Worm (Caenorhabditis elegans) whole organism, late embryonic: ENCODE data around the gene ceh-18.
A peak's percentile ranks its signal among the peaks of the same experiment; 100 is the strongest.

Experiments used
- C08G9.2 ChIP-seq: sonication (generic microtip); optimal IDR thresholded peaks from 2 replicates; lab custom pipeline; 2016; ENCODE audit warnings: mild to moderate bottlenecking, missing genetic modification characterization, moderate library complexity, missing compliant biosample characterization
- C38D4.7 ChIP-seq: fragments of 200-800 bp; sonication (Bioruptor generic); optimal IDR thresholded peaks from 2 replicates; lab custom pipeline; 2018; ENCODE audit warnings: mild to moderate bottlenecking, missing genetic modification characterization, moderate library complexity, missing compliant biosample characterization
- F13H6.1 ChIP-seq: sonication (generic microtip); optimal IDR thresholded peaks from 2 replicates; lab custom pipeline; 2016; ENCODE audit warnings: missing genetic modification characterization, missing compliant biosample characterization
- K02D7.2 ChIP-seq: sonication (generic microtip); optimal IDR thresholded peaks from 2 replicates; lab custom pipeline; 2017; ENCODE audit warnings: mild to moderate bottlenecking, missing genetic modification characterization, missing compliant biosample characterization
- T23F11.4 ChIP-seq: fragments of 200-800 bp; sonication (Bioruptor generic); optimal IDR thresholded peaks from 2 replicates; lab custom pipeline; 2018; ENCODE audit warnings: mild to moderate bottlenecking, missing genetic modification characterization, missing compliant biosample characterization
- Y22D7AL.16 ChIP-seq: sonication (generic microtip); optimal IDR thresholded peaks from 2 replicates; lab custom pipeline; 2016; ENCODE audit warnings: missing genetic modification characterization, missing compliant biosample characterization
- ahr-1 ChIP-seq: sonication (generic microtip); optimal IDR thresholded peaks from 2 replicates; lab custom pipeline; 2016; ENCODE audit warnings: missing genetic modification characterization, missing compliant biosample characterization
- ama-1 ChIP-seq: fragments of 150-350 bp; optimal IDR thresholded peaks from 2 replicates; lab custom pipeline; 2014
- ceh-14 ChIP-seq: sonication (generic microtip); optimal IDR thresholded peaks from 2 replicates; lab custom pipeline; 2016; ENCODE audit warnings: missing genotype, missing genetic modification characterization, missing compliant biosample characterization
- ceh-19 ChIP-seq: fragments of 200-800 bp; sonication (Bioruptor generic); optimal IDR thresholded peaks from 2 replicates; lab custom pipeline; 2018; ENCODE audit warnings: mild to moderate bottlenecking, missing genetic modification characterization, missing compliant biosample characterization
- ceh-31 ChIP-seq: sonication (generic microtip); optimal IDR thresholded peaks from 2 replicates; lab custom pipeline; 2016; ENCODE audit warnings: missing genetic modification characterization, missing compliant biosample characterization
- ceh-45 ChIP-seq: fragments of 200-800 bp; sonication (Bioruptor generic); IDR thresholded peaks from 2 replicates; pipeline ENCODE4 v1.3.6; 2022; ENCODE audit warnings: missing genetic modification reagents, missing genetic modification characterization, missing compliant biosample characterization
- che-1 ChIP-seq: sonication (generic microtip); optimal IDR thresholded peaks from 2 replicates; lab custom pipeline; 2016; ENCODE audit warnings: mild to moderate bottlenecking, missing genetic modification characterization, missing compliant biosample characterization
- dmd-4 ChIP-seq: sonication (generic microtip); optimal IDR thresholded peaks from 2 replicates; lab custom pipeline; 2016; ENCODE audit warnings: borderline replicate concordance, missing genetic modification characterization, missing compliant biosample characterization
- dve-1 ChIP-seq: sonication (generic microtip); optimal IDR thresholded peaks from 2 replicates; lab custom pipeline; 2017; ENCODE audit warnings: antibody characterized with exemption, mild to moderate bottlenecking, missing genetic modification characterization, missing compliant biosample characterization
- elt-2 ChIP-seq: sonication (generic microtip); optimal IDR thresholded peaks from 2 replicates; lab custom pipeline; 2016; ENCODE audit warnings: missing genetic modification reagents, missing genetic modification characterization, missing compliant biosample characterization
- fax-1 ChIP-seq: sonication (generic microtip); optimal IDR thresholded peaks from 2 replicates; lab custom pipeline; 2016; ENCODE audit warnings: missing genotype, missing genetic modification characterization, missing compliant biosample characterization
- gmeb-2 ChIP-seq: sonication (generic microtip); optimal IDR thresholded peaks from 2 replicates; lab custom pipeline; 2016; ENCODE audit warnings: missing genetic modification characterization, inconsistent platforms, missing compliant biosample characterization
- hlh-15 ChIP-seq: sonication (generic microtip); optimal IDR thresholded peaks from 2 replicates; lab custom pipeline; 2016; ENCODE audit warnings: missing genetic modification characterization, missing compliant biosample characterization
- hlh-30 ChIP-seq: sonication (generic microtip); optimal IDR thresholded peaks from 2 replicates; lab custom pipeline; 2017; ENCODE audit warnings: antibody characterized with exemption, missing genetic modification characterization, missing compliant biosample characterization; ENCODE audit not compliant: insufficient read depth
- hlh-6 ChIP-seq: sonication (generic microtip); optimal IDR thresholded peaks from 2 replicates; lab custom pipeline; 2016; ENCODE audit warnings: missing genotype, missing genetic modification characterization, missing compliant biosample characterization
- lim-6 ChIP-seq: sonication (generic microtip); optimal IDR thresholded peaks from 2 replicates; lab custom pipeline; 2016; ENCODE audit warnings: missing genetic modification characterization, missing compliant biosample characterization
- mec-3 ChIP-seq: sonication (generic microtip); optimal IDR thresholded peaks from 2 replicates; lab custom pipeline; 2016; ENCODE audit warnings: borderline replicate concordance, missing genetic modification characterization, missing compliant biosample characterization
- nhr-11 ChIP-seq: fragments of 150-350 bp; optimal IDR thresholded peaks from 2 replicates; lab custom pipeline; 2014; ENCODE audit warnings: missing biosample characterization, missing genetic modification characterization
- nhr-232 ChIP-seq: sonication (generic microtip); optimal IDR thresholded peaks from 2 replicates; lab custom pipeline; 2016; ENCODE audit warnings: missing genetic modification characterization, missing compliant biosample characterization
- npax-4 ChIP-seq: sonication (generic microtip); optimal IDR thresholded peaks from 2 replicates; lab custom pipeline; 2016; ENCODE audit warnings: missing genetic modification characterization, missing compliant biosample characterization
- pat-9 ChIP-seq: fragments of 200-800 bp; sonication (Bioruptor generic); optimal IDR thresholded peaks from 2 replicates; lab custom pipeline; 2018; ENCODE audit warnings: mild to moderate bottlenecking, missing genetic modification characterization, moderate library complexity, missing compliant biosample characterization
- pha-2 ChIP-seq: sonication (generic microtip); optimal IDR thresholded peaks from 2 replicates; lab custom pipeline; 2017; ENCODE audit warnings: mild to moderate bottlenecking, missing genetic modification characterization, missing compliant biosample characterization
- pqm-1 ChIP-seq: sonication (generic microtip); optimal IDR thresholded peaks from 2 replicates; lab custom pipeline; 2016; ENCODE audit warnings: missing genetic modification characterization, missing compliant biosample characterization
- rnt-1 ChIP-seq: sonication (generic microtip); optimal IDR thresholded peaks from 2 replicates; lab custom pipeline; 2016; ENCODE audit warnings: missing genetic modification characterization, missing compliant biosample characterization
- sdc-2 ChIP-seq: sonication (generic microtip); optimal IDR thresholded peaks from 2 replicates; lab custom pipeline; 2016; ENCODE audit warnings: missing genotype, missing genetic modification characterization, missing compliant biosample characterization
- syd-9 ChIP-seq: sonication (generic microtip); optimal IDR thresholded peaks from 2 replicates; lab custom pipeline; 2016; ENCODE audit warnings: mild to moderate bottlenecking, missing genetic modification characterization, moderate library complexity, missing compliant biosample characterization
- tbx-2 ChIP-seq: sonication (generic microtip); optimal IDR thresholded peaks from 2 replicates; lab custom pipeline; 2016; ENCODE audit warnings: missing genetic modification characterization, missing compliant biosample characterization
- unc-3 ChIP-seq, 2 experiments: fragments of 200-800 bp in 1 of 2; sonication (Bioruptor generic) in 1 of 2; sonication (generic microtip) in 1 of 2; conservative IDR thresholded peaks in 1 of 2; optimal IDR thresholded peaks in 1 of 2; 2 replicates each; pipeline versions ENCODE4 v1.3.6 to Lab custom; 2016 to 2022; ENCODE audit warnings: missing compliant biosample characterization in 2 of 2, missing genetic modification characterization in 2 of 2, missing genetic modification reagents in 1 of 2
- unc-42 ChIP-seq: sonication (generic microtip); optimal IDR thresholded peaks from 2 replicates; lab custom pipeline; 2016; ENCODE audit warnings: missing genotype, missing genetic modification characterization, missing compliant biosample characterization
- unc-55 ChIP-seq: sonication (generic microtip); optimal IDR thresholded peaks from 2 replicates; lab custom pipeline; 2017; ENCODE audit warnings: missing biosample characterization, missing genetic modification reagents, missing genetic modification characterization
- zip-5 ChIP-seq: sonication (generic microtip); optimal IDR thresholded peaks from 2 replicates; lab custom pipeline; 2016; ENCODE audit warnings: missing genetic modification characterization, missing compliant biosample characterization
- ztf-16 ChIP-seq: sonication (generic microtip); optimal IDR thresholded peaks from 2 replicates; lab custom pipeline; 2017; ENCODE audit warnings: missing genetic modification characterization, missing compliant biosample characterization

The ceh-18 gene

DNA sequence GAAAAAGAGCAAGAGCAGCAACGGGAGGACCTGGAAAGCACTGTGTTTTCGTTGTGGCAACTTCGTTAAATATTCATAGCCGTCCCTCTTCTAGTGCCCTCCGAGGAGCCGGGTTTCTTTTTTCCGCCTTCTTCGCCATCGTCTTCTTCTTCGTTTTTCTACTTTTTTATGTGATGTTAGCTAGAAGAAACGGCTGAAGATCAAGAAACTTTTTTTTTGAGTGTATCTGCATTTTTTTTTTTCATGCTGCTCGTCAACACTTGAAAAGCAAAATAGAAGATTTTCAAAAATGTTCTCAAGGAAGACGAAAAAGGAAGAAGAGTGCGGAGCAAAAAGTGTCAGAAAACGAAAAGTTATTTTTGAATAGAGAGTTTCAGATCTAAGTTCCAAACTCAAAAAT lies 30.3 kb downstream of the ceh-18 start:
- TF ChIP-seq lim-6 (tag; lab: Kevin White, UChicago), result no peak
- TF ChIP-seq gmeb-2 (tag; lab: Kevin White, UChicago), result no peak
- no peak for TF ChIP-seq tbx-2 (tag; lab: Kevin White, UChicago)
- no peak for TF ChIP-seq dve-1
- TF ChIP-seq pha-2, result no peak
- no peak for TF ChIP-seq T23F11.4
- TF ChIP-seq ceh-19 (GFP tag; lab: Kevin White, UChicago), result no peak
- no peak for TF ChIP-seq pat-9
- TF ChIP-seq nhr-232 (tag; lab: Kevin White, UChicago), result no peak
- TF ChIP-seq C38D4.7 (GFP tag; lab: Kevin White, UChicago), result no peak
- TF ChIP-seq pqm-1 (tag; lab: Kevin White, UChicago), result no peak
- no peak for TF ChIP-seq unc-3 (GFP tag; conservative IDR thresholded peaks at IDR 0.05; lab: Robert Waterston, UW)
- TF ChIP-seq unc-3 (tag; optimal IDR thresholded peaks at IDR 0.05; lab: Kevin White, UChicago), result no peak
- no peak for TF ChIP-seq Y22D7AL.16 (tag; lab: Kevin White, UChicago)
- TF ChIP-seq unc-55 (GFP tag; lab: Kevin White, UChicago), result no peak
- no peak for TF ChIP-seq rnt-1 (tag; lab: Kevin White, UChicago)
- TF ChIP-seq hlh-15 (tag; lab: Kevin White, UChicago), result no peak
- TF ChIP-seq unc-42 (tag; lab: Kevin White, UChicago), result no peak
- TF ChIP-seq ceh-45 (GFP tag; lab: Robert Waterston, UW), result no peak

DNA sequence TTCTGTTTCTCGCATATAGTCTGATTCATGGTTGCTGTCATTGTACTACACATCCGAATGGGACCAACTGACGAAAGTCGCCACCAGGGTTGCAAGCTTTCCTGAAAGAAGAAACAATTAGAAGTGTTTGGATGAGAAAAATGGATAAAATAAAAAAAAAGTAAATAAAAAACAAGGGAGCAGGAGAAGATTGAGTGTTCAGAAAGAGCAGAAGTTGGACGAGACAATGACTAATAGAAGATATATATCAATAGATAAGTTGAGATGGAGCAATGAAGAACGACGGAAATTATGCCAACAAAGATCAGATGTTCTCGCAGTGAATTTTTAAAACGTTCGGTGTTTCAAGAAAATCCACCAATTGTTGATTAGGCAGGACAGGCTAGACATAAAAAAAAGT lies 30.7 kb downstream of the ceh-18 start, which contains the start of gene fkh-9:
fkh-9 (minus strand) TSS at position 101 of the 400 bp plus-strand sequence.
- TF ChIP-seq pqm-1 (tag; lab: Kevin White, UChicago) (no peak), syd-9 (no peak), mec-3 (tag; lab: Kevin White, UChicago) (no peak), dve-1 (no peak), ztf-16 (no peak), ceh-31 (tag; lab: Kevin White, UChicago) (no peak), hlh-30 (no peak), ceh-14 (tag; lab: Kevin White, UChicago) (no peak), sdc-2 (tag; lab: Kevin White, UChicago) (no peak), nhr-11 (tag; lab: Kevin White, UChicago) (no peak), K02D7.2 (no peak), F13H6.1 (no peak), ahr-1 (tag; lab: Kevin White, UChicago) (no peak), che-1 (tag; lab: Kevin White, UChicago) (no peak), C08G9.2 (tag; lab: Kevin White, UChicago) (no peak)

DNA sequence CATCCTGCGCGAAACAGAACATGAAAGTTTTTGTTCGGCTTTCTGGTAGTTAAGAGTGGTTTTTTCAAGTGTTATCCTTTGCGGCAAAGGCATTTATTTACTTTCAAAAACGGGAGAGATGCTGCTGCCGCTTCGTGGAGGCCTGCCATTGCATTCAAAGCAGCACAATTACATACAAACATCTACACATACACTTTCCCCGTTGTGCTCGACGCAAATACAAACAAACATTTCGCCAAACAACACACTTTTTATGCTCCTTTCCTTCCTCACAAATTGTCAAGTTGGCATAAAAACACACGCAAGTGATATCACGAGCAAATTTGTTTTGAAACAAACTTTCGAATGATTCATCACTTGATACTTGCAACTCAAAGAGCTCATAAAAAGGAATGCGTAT lies 31.4 kb downstream of the ceh-18 start:
- TF ChIP-seq ceh-19 (GFP tag; lab: Kevin White, UChicago) (no peak), dmd-4 (tag; lab: Kevin White, UChicago) (peak; percentile 8), ama-1 (lab: Kevin White, UChicago) (no peak), elt-2 (tag; lab: Kevin White, UChicago) (no peak), zip-5 (tag; lab: Kevin White, UChicago) (no peak), ceh-14 (tag; lab: Kevin White, UChicago) (no peak), hlh-6 (no peak)
- TF ChIP-seq, all 69 proteins: peak for 1

DNA sequence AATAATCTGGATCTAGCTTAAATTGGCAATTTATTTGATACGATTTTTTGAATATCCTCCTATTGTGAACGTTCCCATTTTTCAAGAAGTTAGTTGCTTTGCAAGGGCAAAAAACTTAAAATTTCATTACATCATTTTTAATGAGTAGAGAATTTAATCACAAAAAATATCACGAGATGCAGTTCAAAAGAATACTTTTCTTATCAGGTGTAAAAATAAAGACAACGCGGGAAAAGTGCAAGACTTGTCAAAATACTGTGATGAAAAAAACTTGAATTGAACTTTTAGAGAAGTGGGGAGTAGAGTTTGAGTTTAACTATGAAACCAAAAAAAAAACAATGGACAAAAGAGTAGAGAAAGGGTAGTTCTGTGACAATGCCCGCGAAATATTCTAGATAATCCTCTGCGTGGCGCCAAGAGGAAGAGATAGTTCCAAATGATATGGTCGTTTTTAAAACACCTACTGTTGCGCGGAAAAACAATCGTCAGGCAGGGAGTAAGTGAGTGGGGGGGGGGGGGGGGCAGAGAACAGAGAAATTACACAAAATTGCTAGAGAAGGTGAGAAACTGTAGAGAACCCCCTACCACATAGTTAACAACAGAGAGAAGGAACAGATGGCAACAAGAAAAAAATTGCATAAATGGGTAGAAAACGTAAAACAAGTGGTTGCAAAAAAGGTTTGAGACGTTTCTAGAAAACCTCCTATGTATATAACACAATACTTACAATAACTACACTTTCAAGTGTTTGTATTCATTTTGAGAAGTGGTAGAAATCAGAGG lies 32.5 kb downstream of the ceh-18 start:
- TF ChIP-seq tbx-2 (tag; lab: Kevin White, UChicago), result no peak
- no peak for TF ChIP-seq hlh-6
- no peak for TF ChIP-seq ceh-31 (tag; lab: Kevin White, UChicago)
- no peak for TF ChIP-seq pha-2
- TF ChIP-seq npax-4, result no peak
- no peak for TF ChIP-seq nhr-11 (tag; lab: Kevin White, UChicago)
- no peak for TF ChIP-seq gmeb-2 (tag; lab: Kevin White, UChicago)
- no peak for TF ChIP-seq fax-1 (tag; lab: Kevin White, UChicago)
- TF ChIP-seq, all 69 proteins: peak for 0
